Worm (Caenorhabditis elegans) whole organism, midembryonic: Measurements from ENCODE around the gene Y62H9A.1.

Source experiments
- T22C8.4 ChIP-seq: fragments of 200-800 bp; sonication (Bioruptor generic); IDR thresholded peaks from 2 replicates; pipeline ENCODE4 v1.3.6; 2022; ENCODE audit warnings: missing genetic modification characterization, missing compliant biosample characterization
- cog-1 ChIP-seq: sonication (generic microtip); optimal IDR thresholded peaks from 2 replicates; lab custom pipeline; 2016; ENCODE audit warnings: missing genetic modification characterization, missing compliant biosample characterization
- flt-1 ChIP-seq: fragments of 200-800 bp; sonication (Bioruptor generic); IDR thresholded peaks from 2 replicates; pipeline ENCODE4 v1.3.6; 2022; ENCODE audit warnings: missing genetic modification characterization, missing compliant biosample characterization
- klf-2 ChIP-seq: fragments of 200-800 bp; sonication (Bioruptor generic); conservative IDR thresholded peaks from 2 replicates; pipeline ENCODE4 v1.3.6; 2022; ENCODE audit warnings: missing genetic modification reagents, missing genetic modification characterization, missing compliant biosample characterization
- med-1 ChIP-seq: sonication (generic microtip); optimal IDR thresholded peaks from 2 replicates; lab custom pipeline; 2017; ENCODE audit warnings: missing genetic modification characterization, mild to moderate bottlenecking, missing compliant biosample characterization, antibody characterized with exemption, missing genetic modification reagents; ENCODE audit not compliant: insufficient read depth
- ref-1 ChIP-seq: fragments of 200-800 bp; sonication (Bioruptor generic); conservative IDR thresholded peaks from 2 replicates; pipeline ENCODE4 v1.3.6; 2022; ENCODE audit warnings: missing genetic modification reagents, missing genetic modification characterization, missing compliant biosample characterization
- tab-1 ChIP-seq: fragments of 200-800 bp; sonication (Bioruptor generic); IDR thresholded peaks from 2 replicates; pipeline ENCODE4 v1.3.6; 2022; ENCODE audit warnings: missing genetic modification characterization, missing compliant biosample characterization
- ztf-23 ChIP-seq: fragments of 200-800 bp; sonication (Bioruptor generic); IDR thresholded peaks from 2 replicates; pipeline ENCODE4 v1.3.6; 2022; ENCODE audit warnings: missing genetic modification reagents, missing genetic modification characterization, missing compliant biosample characterization

ce11 chrX:11907263-11907662 is 31.9 kb downstream of the Y62H9A.1 start, which contains the start of gene Y62H9A.11:
- no peak for TF ChIP-seq tab-1 (GFP tag; lab: Robert Waterston, UW)
- TF ChIP-seq ref-1 (GFP tag; lab: Robert Waterston, UW), result no peak
- no peak for TF ChIP-seq ztf-23 (GFP tag; lab: Robert Waterston, UW)
- TF ChIP-seq T22C8.4 (GFP tag; lab: Robert Waterston, UW), result no peak
- TF ChIP-seq med-1 (GFP tag; lab: Kevin White, UChicago), result no peak
- TF ChIP-seq flt-1 (GFP tag; lab: Robert Waterston, UW), result no peak
- TF ChIP-seq klf-2, result no peak
- TF ChIP-seq cog-1 (tag; lab: Kevin White, UChicago), result no peak
